Fruit fly (Drosophila melanogaster) whole organism, prepupa: Measurements from ENCODE around the gene ng3.

ENCODE experiments used
- Ets96B ChIP-seq: fragments of 200-800 bp; optimal IDR thresholded peaks from 2 replicates; lab custom pipeline; 2019; ENCODE audit warnings: missing biosample characterization, mild to moderate bottlenecking, missing genetic modification characterization, moderate library complexity
- OdsH ChIP-seq: fragments of 200-800 bp; sonication (Bioruptor generic); optimal IDR thresholded peaks from 3 replicates; lab custom pipeline; 2016; ENCODE audit warnings: missing biosample characterization, missing genetic modification characterization
- lz ChIP-seq: fragments of 200-800 bp; sonication (Bioruptor generic); optimal IDR thresholded peaks from 3 replicates; lab custom pipeline; 2016; ENCODE audit warnings: missing biosample characterization, missing genetic modification characterization

DNA sequence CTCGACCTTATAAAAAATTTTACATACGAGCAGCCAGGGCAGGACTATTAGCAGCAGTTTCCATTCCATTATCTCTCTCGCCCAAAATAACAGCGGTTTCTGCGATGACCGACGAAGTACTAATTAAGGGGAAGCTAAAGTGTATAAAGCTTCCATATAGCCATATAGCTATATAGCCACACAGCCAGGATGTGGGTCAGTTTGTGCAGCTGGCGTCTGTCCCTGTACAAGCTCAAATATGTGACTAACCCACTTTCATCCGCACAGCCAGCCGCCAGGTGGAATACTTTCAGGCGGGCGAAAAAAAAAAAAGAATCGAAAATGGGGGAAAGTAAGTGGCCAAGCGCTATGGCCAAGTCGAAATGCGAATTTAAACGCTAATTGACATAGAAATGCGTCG, 2.2 kb upstream of the ng3 start, which contains the start of gene ng4:
- no peak for TF ChIP-seq lz
- no peak for TF ChIP-seq Ets96B (tag; lab: Kevin White, UChicago)
- TF ChIP-seq OdsH (GFP tag; lab: Kevin White, UChicago) = no peak
